Fruit fly (Drosophila melanogaster) whole organism, embryonic: ENCODE measurements around the gene CG9297.
A peak's percentile ranks its signal among the peaks of the same experiment; 100 is the strongest.

Experiments used
- ATbp ChIP-seq: fragments of 200-800 bp; sonication (Bioruptor generic); optimal IDR thresholded peaks from 2 replicates; lab custom pipeline; 2017; ENCODE audit warnings: missing biosample characterization, mild to moderate bottlenecking, missing genetic modification characterization, missing genetic modification reagents
- Abd-B ChIP-seq: fragments of 200-800 bp; sonication (Bioruptor generic); optimal IDR thresholded peaks from 2 replicates; lab custom pipeline; 2018; ENCODE audit warnings: missing biosample characterization, mild to moderate bottlenecking, missing genetic modification characterization, moderate library complexity
- Bdp1 ChIP-seq: fragments of 200-800 bp; sonication (Bioruptor generic); optimal IDR thresholded peaks from 3 replicates; lab custom pipeline; 2016; ENCODE audit warnings: missing biosample characterization, missing genetic modification characterization
- CG10565 ChIP-seq: fragments of 200-800 bp; sonication (Bioruptor generic); optimal IDR thresholded peaks from 3 replicates; lab custom pipeline; 2016; ENCODE audit warnings: missing biosample characterization, mild to moderate bottlenecking, missing genetic modification characterization
- CG11398 ChIP-seq: fragments of 200-800 bp; sonication (Bioruptor generic); optimal IDR thresholded peaks from 2 replicates; lab custom pipeline; 2016; ENCODE audit warnings: missing biosample characterization, missing genetic modification characterization
- CG12155 ChIP-seq: fragments of 200-800 bp; sonication (Bioruptor generic); optimal IDR thresholded peaks from 3 replicates; lab custom pipeline; 2016; ENCODE audit warnings: missing biosample characterization, missing genetic modification characterization
- CG12219 ChIP-seq: fragments of 200-800 bp; sonication (Bioruptor generic); optimal IDR thresholded peaks from 3 replicates; lab custom pipeline; 2018; ENCODE audit warnings: missing biosample characterization, mild to moderate bottlenecking, missing genetic modification characterization
- CG12769 ChIP-seq: fragments of 200-800 bp; sonication (Bioruptor generic); optimal IDR thresholded peaks from 2 replicates; lab custom pipeline; 2019; ENCODE audit warnings: missing biosample characterization, mild to moderate bottlenecking, missing genetic modification characterization, moderate library complexity
- CG13775 ChIP-seq: fragments of 200-800 bp; sonication (Bioruptor generic); optimal IDR thresholded peaks from 3 replicates; lab custom pipeline; 2017; ENCODE audit warnings: missing biosample characterization, mild to moderate bottlenecking, missing genetic modification characterization
- CG1647 ChIP-seq: fragments of 200-800 bp; sonication (Bioruptor generic); optimal IDR thresholded peaks from 3 replicates; lab custom pipeline; 2016; ENCODE audit warnings: missing biosample characterization, missing genetic modification characterization
- CG17612 ChIP-seq: fragments of 200-800 bp; sonication (Bioruptor generic); IDR thresholded peaks from 2 replicates; pipeline ENCODE4 v1.3.6; 2022; ENCODE audit warnings: missing biosample characterization, missing genetic modification characterization
- CG2116 ChIP-seq: fragments of 200-800 bp; sonication (Bioruptor generic); optimal IDR thresholded peaks from 3 replicates; lab custom pipeline; 2018; ENCODE audit warnings: missing biosample characterization, mild to moderate bottlenecking, missing genetic modification characterization
- CG4282 ChIP-seq: fragments of 200-800 bp; sonication (Bioruptor generic); optimal IDR thresholded peaks from 2 replicates; lab custom pipeline; 2016; ENCODE audit warnings: missing biosample characterization, missing genetic modification characterization
- CG4404 ChIP-seq: fragments of 200-800 bp; sonication (Bioruptor generic); IDR thresholded peaks from 2 replicates; pipeline ENCODE4 v1.3.6; 2022; ENCODE audit warnings: missing biosample characterization, missing genetic modification characterization
- CG5953 ChIP-seq: fragments of 200-800 bp; sonication (Bioruptor generic); IDR thresholded peaks from 2 replicates; pipeline ENCODE4 v1.3.6; 2022; ENCODE audit warnings: missing biosample characterization, missing genetic modification characterization
- CG6654 ChIP-seq: fragments of 200-800 bp; sonication (Bioruptor generic); optimal IDR thresholded peaks from 2 replicates; lab custom pipeline; 2017; ENCODE audit warnings: missing biosample characterization, mild to moderate bottlenecking, missing genetic modification characterization
- CG6765 ChIP-seq: fragments of 200-800 bp; sonication (Bioruptor generic); optimal IDR thresholded peaks from 3 replicates; lab custom pipeline; 2017; ENCODE audit warnings: missing biosample characterization, mild to moderate bottlenecking, missing genetic modification characterization
- CG6813 ChIP-seq: fragments of 200-800 bp; sonication (Bioruptor generic); optimal IDR thresholded peaks from 2 replicates; lab custom pipeline; 2017; ENCODE audit warnings: missing biosample characterization, missing genetic modification characterization, mild to moderate bottlenecking, moderate library complexity, missing genetic modification reagents
- Doc3 ChIP-seq: fragments of 200-800 bp; sonication (Bioruptor generic); IDR thresholded peaks from 3 replicates; pipeline ENCODE4 v1.3.6; 2022; ENCODE audit warnings: missing biosample characterization, missing genetic modification characterization; ENCODE audit not compliant: partially characterized antibody
- HLH4C ChIP-seq: fragments of 200-800 bp; sonication (Bioruptor generic); IDR thresholded peaks from 3 replicates; pipeline ENCODE4 v1.3.6; 2022; ENCODE audit warnings: missing biosample characterization, missing genetic modification characterization; ENCODE audit not compliant: partially characterized antibody
- Hmr ChIP-seq: fragments of 200-800 bp; sonication (Bioruptor generic); optimal IDR thresholded peaks from 3 replicates; lab custom pipeline; 2017; ENCODE audit warnings: mild to moderate bottlenecking, missing biosample characterization, missing genetic modification reagents, missing genetic modification characterization
- Hr51 ChIP-seq, 2 experiments: fragments of 200-800 bp; sonication (Bioruptor generic); optimal IDR thresholded peaks; 2 replicates in 1 of 2; 3 replicates in 1 of 2; lab custom pipeline; 2016 to 2018; ENCODE audit warnings: missing biosample characterization in 2 of 2, missing genetic modification characterization in 2 of 2, mild to moderate bottlenecking in 1 of 2, moderate library complexity in 1 of 2
- Kr ChIP-seq: fragments of 200-800 bp; sonication (Bioruptor generic); optimal IDR thresholded peaks from 2 replicates; lab custom pipeline; 2017; ENCODE audit warnings: missing biosample characterization, mild to moderate bottlenecking, missing genetic modification characterization
- Lim3 ChIP-seq: fragments of 200-800 bp; sonication (Bioruptor generic); IDR thresholded peaks from 2 replicates; pipeline ENCODE4 v1.3.6; 2022; ENCODE audit warnings: missing biosample characterization, missing genetic modification characterization
- NC2β ChIP-seq: fragments of 200-800 bp; sonication (Bioruptor generic); optimal IDR thresholded peaks from 2 replicates; lab custom pipeline; 2016; ENCODE audit warnings: missing biosample characterization, missing genetic modification characterization
- Neu2 ChIP-seq: fragments of 200-800 bp; sonication (Bioruptor generic); optimal IDR thresholded peaks from 3 replicates; lab custom pipeline; 2016; ENCODE audit warnings: missing biosample characterization, missing genetic modification characterization, borderline replicate concordance
- Rx ChIP-seq: fragments of 200-800 bp; sonication (Bioruptor generic); IDR thresholded peaks from 2 replicates; pipeline ENCODE4 v1.3.6; 2022; ENCODE audit warnings: missing biosample characterization, missing genetic modification characterization
- Sox100B ChIP-seq: fragments of 200-800 bp; sonication (Bioruptor generic); optimal IDR thresholded peaks from 3 replicates; lab custom pipeline; 2018; ENCODE audit warnings: missing biosample characterization, mild to moderate bottlenecking, missing genetic modification characterization
- Sry-β ChIP-seq: fragments of 200-800 bp; sonication (Bioruptor generic); optimal IDR thresholded peaks from 2 replicates; lab custom pipeline; 2018; ENCODE audit warnings: missing biosample characterization, mild to moderate bottlenecking, missing genetic modification characterization, moderate library complexity
- YL-1 ChIP-seq: fragments of 200-800 bp; sonication (Bioruptor generic); optimal IDR thresholded peaks from 3 replicates; lab custom pipeline; 2017; ENCODE audit warnings: missing biosample characterization, mild to moderate bottlenecking, missing genetic modification characterization
- ab ChIP-seq: fragments of 200-800 bp; sonication (Bioruptor generic); optimal IDR thresholded peaks from 2 replicates; lab custom pipeline; 2016; ENCODE audit warnings: missing biosample characterization, missing genetic modification characterization
- ato ChIP-seq: fragments of 200-800 bp; sonication (Bioruptor generic); IDR thresholded peaks from 2 replicates; pipeline ENCODE4 v1.3.6; 2022; ENCODE audit warnings: missing biosample characterization, missing genetic modification characterization; ENCODE audit not compliant: partially characterized antibody
- bigmax ChIP-seq: fragments of 200-800 bp; sonication (Bioruptor generic); optimal IDR thresholded peaks from 2 replicates; lab custom pipeline; 2018; ENCODE audit warnings: missing biosample characterization, mild to moderate bottlenecking, missing genetic modification characterization
- cas ChIP-seq: fragments of 200-800 bp; sonication (Bioruptor generic); IDR thresholded peaks from 2 replicates; pipeline ENCODE4 v1.3.6; 2022; ENCODE audit warnings: missing biosample characterization, missing genetic modification characterization
- dm ChIP-seq: fragments of 200-800 bp; sonication (Bioruptor generic); optimal IDR thresholded peaks from 3 replicates; lab custom pipeline; 2016; ENCODE audit warnings: missing biosample characterization, missing genetic modification characterization
- fd96Cb ChIP-seq: fragments of 200-800 bp; sonication (Bioruptor generic); optimal IDR thresholded peaks from 2 replicates; lab custom pipeline; 2018; ENCODE audit warnings: missing biosample characterization, mild to moderate bottlenecking, missing genetic modification characterization, moderate library complexity
- fru ChIP-seq: fragments of >200 bp; optimal IDR thresholded peaks from 2 replicates; lab custom pipeline; 2017
- gcm2 ChIP-seq: fragments of 200-800 bp; sonication (Bioruptor generic); optimal IDR thresholded peaks from 2 replicates; lab custom pipeline; 2016; ENCODE audit warnings: missing biosample characterization, missing genetic modification characterization
- insv ChIP-seq, 2 experiments: fragments of 200-800 bp; sonication (Bioruptor generic); optimal IDR thresholded peaks; 3 replicates each; lab custom pipeline; 2016 to 2018; ENCODE audit warnings: missing biosample characterization in 2 of 2, missing genetic modification characterization in 2 of 2
- lilli ChIP-seq: fragments of 200-800 bp; sonication (Bioruptor generic); optimal IDR thresholded peaks from 3 replicates; lab custom pipeline; 2016; ENCODE audit warnings: missing biosample characterization, missing genetic modification characterization
- lov ChIP-seq, 2 experiments: fragments of 200-800 bp in 1 of 2; fragments of >200 bp in 1 of 2; sonication (Bioruptor generic) in 1 of 2; IDR thresholded peaks in 1 of 2; optimal IDR thresholded peaks in 1 of 2; 2 replicates in 1 of 2; 3 replicates in 1 of 2; pipeline versions ENCODE4 v1.3.6 to Lab custom; 2017 to 2022; ENCODE audit warnings: missing biosample characterization in 1 of 2, missing genetic modification characterization in 1 of 2
- mirr ChIP-seq: fragments of 200-800 bp; sonication (Bioruptor generic); optimal IDR thresholded peaks from 3 replicates; lab custom pipeline; 2018; ENCODE audit warnings: missing biosample characterization, mild to moderate bottlenecking, missing genetic modification characterization
- pfk ChIP-seq: fragments of 200-800 bp; sonication (Bioruptor generic); optimal IDR thresholded peaks from 2 replicates; lab custom pipeline; 2018; ENCODE audit warnings: missing biosample characterization, mild to moderate bottlenecking, missing genetic modification characterization, moderate library complexity
- phol ChIP-seq: fragments of 200-800 bp; sonication (Bioruptor generic); optimal IDR thresholded peaks from 3 replicates; lab custom pipeline; 2018; ENCODE audit warnings: missing biosample characterization, mild to moderate bottlenecking, missing genetic modification characterization, moderate library complexity
- row ChIP-seq: fragments of 200-800 bp; sonication (Bioruptor generic); IDR thresholded peaks from 3 replicates; pipeline ENCODE4 v1.3.6; 2022; ENCODE audit warnings: missing biosample characterization, missing genetic modification characterization
- scrt ChIP-seq: fragments of 200-800 bp; sonication (Bioruptor generic); optimal IDR thresholded peaks from 2 replicates; lab custom pipeline; 2018; ENCODE audit warnings: missing biosample characterization, mild to moderate bottlenecking, missing genetic modification characterization, moderate library complexity
- stwl ChIP-seq: fragments of 200-800 bp; sonication (Bioruptor generic); optimal IDR thresholded peaks from 3 replicates; lab custom pipeline; 2018; ENCODE audit warnings: missing biosample characterization, mild to moderate bottlenecking, missing genetic modification characterization, moderate library complexity
- tll ChIP-seq, 2 experiments: fragments of 200-800 bp in 1 of 2; fragments of >200 bp in 1 of 2; sonication (Bioruptor generic) in 1 of 2; optimal IDR thresholded peaks; 2 replicates each; lab custom pipeline; 2017 to 2019; ENCODE audit warnings: missing biosample characterization in 2 of 2, missing genetic modification characterization in 2 of 2, mild to moderate bottlenecking in 1 of 2, moderate library complexity in 1 of 2
- yki ChIP-seq: fragments of >200 bp; optimal IDR thresholded peaks from 3 replicates; lab custom pipeline; 2018
- zfh2 ChIP-seq: fragments of 200-800 bp; sonication (Bioruptor generic); optimal IDR thresholded peaks from 2 replicates; lab custom pipeline; 2016; ENCODE audit warnings: missing biosample characterization, missing genetic modification characterization

Gene CG9297

dm6 chr3R:13779241-13779683 is 8.0 kb downstream of the CG9297 start, which contains the start of the genes CG42375 and CG9288 (continued):
- TF ChIP-seq Hr51 (GFP tag; optimal IDR thresholded peaks at IDR 0.05; lab: Kevin White, UChicago): no peak
- TF ChIP-seq ATbp (GFP tag; lab: Kevin White, UChicago): peak; percentile 60
- no peak for TF ChIP-seq gcm2 (GFP tag; lab: Kevin White, UChicago)
- TF ChIP-seq CG4404: no peak
- no peak for TF ChIP-seq pfk (GFP tag; lab: Kevin White, UChicago)
- TF ChIP-seq CG11398 (GFP tag; lab: Kevin White, UChicago): no peak
- TF ChIP-seq ab (GFP tag; lab: Kevin White, UChicago): no peak
- peak; percentile 68 for TF ChIP-seq NC2β
- TF ChIP-seq Lim3 (GFP tag; lab: Robert Waterston, UW): no peak
- peak; percentile 9 for TF ChIP-seq CG2116 (GFP tag; lab: Kevin White, UChicago)
- peak; percentile 73 for TF ChIP-seq phol (tag; lab: Kevin White, UChicago)
- TF ChIP-seq tll (GFP tag; optimal IDR thresholded peaks at IDR 0.05; lab: Kevin White, UChicago): no peak
- TF ChIP-seq CG6813 (GFP tag; lab: Kevin White, UChicago): no peak
- TF ChIP-seq yki (lab: Kevin White, UChicago): no peak
- TF ChIP-seq CG6765 (GFP tag; lab: Kevin White, UChicago): no peak
- peak; percentile 60 for TF ChIP-seq scrt (GFP tag; lab: Kevin White, UChicago)
- TF ChIP-seq CG1647 (GFP tag; lab: Kevin White, UChicago): peak; percentile 70
- TF ChIP-seq fru (lab: Kevin White, UChicago): no peak
- no peak for TF ChIP-seq Abd-B
- peak; percentile 30 for TF ChIP-seq CG10565
- no peak for TF ChIP-seq ato (GFP tag; lab: Robert Waterston, UW)
- TF ChIP-seq CG12219 (GFP tag; lab: Kevin White, UChicago): no peak
- TF ChIP-seq Bdp1 (GFP tag; lab: Kevin White, UChicago): no peak
- TF ChIP-seq zfh2 (GFP tag; lab: Kevin White, UChicago): peak; percentile 5
- peak; percentile 2 for TF ChIP-seq Neu2 (GFP tag; lab: Kevin White, UChicago)
- peak; percentile 41 for TF ChIP-seq CG6654 (GFP tag; lab: Kevin White, UChicago)
- no peak for TF ChIP-seq Sry-β (GFP tag; lab: Kevin White, UChicago)
- peak; percentile 54; the same call in 2 of the 3 replicates for TF ChIP-seq row
- peak; percentile 33 for TF ChIP-seq stwl (tag; lab: Kevin White, UChicago)
- peak; percentile 77 for TF ChIP-seq Sox100B (GFP tag; lab: Kevin White, UChicago)
- TF ChIP-seq CG4282 (GFP tag; lab: Kevin White, UChicago): no peak
- TF ChIP-seq Rx (GFP tag; lab: Robert Waterston, UW): no peak
- no peak for TF ChIP-seq mirr (GFP tag; lab: Kevin White, UChicago)
- TF ChIP-seq Hmr: peak; percentile 61
- TF ChIP-seq CG12769 (tag; lab: Kevin White, UChicago): no peak
- TF ChIP-seq lov (optimal IDR thresholded peaks at IDR 0.05; lab: Kevin White, UChicago): no peak
- TF ChIP-seq lov (GFP tag; IDR thresholded peaks at IDR 0.05; lab: Robert Waterston, UW): no peak
- TF ChIP-seq CG13775 (GFP tag; lab: Kevin White, UChicago): no peak
- TF ChIP-seq CG5953: no peak
- TF ChIP-seq cas (GFP tag; lab: Robert Waterston, UW): no peak
- TF ChIP-seq HLH4C (GFP tag; lab: Robert Waterston, UW): no peak
- peak; percentile 4 for TF ChIP-seq dm (GFP tag; lab: Kevin White, UChicago)
- no peak for TF ChIP-seq insv (GFP tag; optimal IDR thresholded peaks at IDR 0.05; lab: Kevin White, UChicago)
- TF ChIP-seq fd96Cb: peak; percentile 83
- TF ChIP-seq Doc3 (GFP tag; lab: Robert Waterston, UW): no peak
- TF ChIP-seq bigmax (GFP tag; lab: Kevin White, UChicago): no peak
- no peak for TF ChIP-seq YL-1 (GFP tag; lab: Kevin White, UChicago)
- no peak; the same call in 1 of the 2 replicates for TF ChIP-seq CG17612 (GFP tag; lab: Robert Waterston, UW)
- peak; percentile 19 for TF ChIP-seq lilli (GFP tag; lab: Kevin White, UChicago)
- peak; percentile 5 for TF ChIP-seq CG12155
- no peak for TF ChIP-seq Kr (GFP tag; lab: Kevin White, UChicago)
